Worm (Caenorhabditis elegans) whole organism, L4/young adult: ENCODE results near the gene F25B3.2.

Experiments
- W03F9.2 ChIP-seq: fragments of 150-350 bp; optimal IDR thresholded peaks from 2 replicates; lab custom pipeline; 2014; ENCODE audit warnings: missing biosample characterization, missing genetic modification characterization
- dao-5 ChIP-seq: sonication (generic microtip); optimal IDR thresholded peaks from 2 replicates; lab custom pipeline; 2016; ENCODE audit warnings: missing genotype, missing genetic modification characterization, moderate library complexity, missing compliant biosample characterization
- him-1 ChIP-seq: sonication (generic microtip); optimal IDR thresholded peaks from 2 replicates; lab custom pipeline; 2016; ENCODE audit warnings: missing genotype, missing genetic modification reagents, missing genetic modification characterization, missing compliant biosample characterization

DNA sequence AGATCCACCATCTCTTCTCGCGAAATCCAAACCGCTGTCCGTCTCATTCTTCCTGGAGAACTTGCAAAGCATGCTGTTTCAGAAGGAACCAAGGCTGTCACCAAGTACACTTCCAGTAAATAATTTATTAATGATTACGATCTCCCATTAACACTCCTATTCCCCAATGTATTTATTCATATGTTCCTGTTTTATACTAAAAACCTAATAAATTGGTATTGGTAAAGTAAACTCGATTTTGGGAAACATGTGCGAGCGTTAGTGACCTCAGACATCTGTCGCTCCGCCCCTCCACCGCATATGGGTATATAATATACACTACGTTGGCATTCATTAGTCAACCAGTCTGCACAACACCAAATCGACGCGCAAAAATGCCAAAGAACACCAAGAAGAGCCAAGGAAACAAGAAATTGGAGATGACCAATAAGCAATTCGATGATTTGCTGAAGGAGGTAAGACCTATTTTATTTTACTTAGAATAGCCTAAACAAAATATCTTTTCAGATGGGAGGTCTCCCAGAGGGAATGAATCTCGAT, 31.0 kb upstream of the F25B3.2 start, which contains the start of gene C50F4.6:
- TF ChIP-seq him-1 (tag; lab: Kevin White, UChicago): no peak
- no peak for TF ChIP-seq dao-5 (tag; lab: Kevin White, UChicago)
- no peak for TF ChIP-seq W03F9.2
